Fruit fly (Drosophila melanogaster) whole organism, embryonic: ENCODE results near the gene Cyp303a1.
A peak's percentile ranks its signal among the peaks of the same experiment; 100 is the strongest.

ENCODE experiments used
- ATbp ChIP-seq: fragments of 200-800 bp; sonication (Bioruptor generic); optimal IDR thresholded peaks from 2 replicates; lab custom pipeline; 2017; ENCODE audit warnings: missing biosample characterization, mild to moderate bottlenecking, missing genetic modification characterization, missing genetic modification reagents
- B-H1 ChIP-seq: fragments of 200-800 bp; sonication (Bioruptor generic); IDR thresholded peaks from 3 replicates; pipeline ENCODE4 v1.3.6; 2022; ENCODE audit warnings: missing biosample characterization, missing genetic modification characterization
- Bdp1 ChIP-seq: fragments of 200-800 bp; sonication (Bioruptor generic); optimal IDR thresholded peaks from 3 replicates; lab custom pipeline; 2016; ENCODE audit warnings: missing biosample characterization, missing genetic modification characterization
- BtbVII ChIP-seq: fragments of 200-800 bp; sonication (Bioruptor generic); optimal IDR thresholded peaks from 3 replicates; lab custom pipeline; 2017; ENCODE audit warnings: missing biosample characterization, mild to moderate bottlenecking, missing genetic modification characterization
- CG11695 ChIP-seq: fragments of 200-800 bp; sonication (Bioruptor generic); IDR thresholded peaks from 3 replicates; pipeline ENCODE4 v1.3.6; 2022; ENCODE audit warnings: missing biosample characterization, missing genetic modification characterization
- CG12155 ChIP-seq: fragments of 200-800 bp; sonication (Bioruptor generic); optimal IDR thresholded peaks from 3 replicates; lab custom pipeline; 2016; ENCODE audit warnings: missing biosample characterization, missing genetic modification characterization
- CG12299 ChIP-seq: fragments of 200-800 bp; sonication (Bioruptor generic); optimal IDR thresholded peaks from 2 replicates; lab custom pipeline; 2018; ENCODE audit warnings: missing biosample characterization, mild to moderate bottlenecking, missing genetic modification characterization
- CG12744 ChIP-seq: fragments of 200-800 bp; sonication (Bioruptor generic); optimal IDR thresholded peaks from 2 replicates; lab custom pipeline; 2016; ENCODE audit warnings: missing biosample characterization, missing genetic modification characterization
- CG12769 ChIP-seq: fragments of 200-800 bp; sonication (Bioruptor generic); optimal IDR thresholded peaks from 2 replicates; lab custom pipeline; 2019; ENCODE audit warnings: missing biosample characterization, mild to moderate bottlenecking, missing genetic modification characterization, moderate library complexity
- CG14965 ChIP-seq: fragments of 200-800 bp; sonication (Bioruptor generic); optimal IDR thresholded peaks from 2 replicates; lab custom pipeline; 2016; ENCODE audit warnings: missing biosample characterization, missing genetic modification characterization, borderline replicate concordance
- CG16813 ChIP-seq: fragments of 200-800 bp; sonication (Bioruptor generic); IDR thresholded peaks from 3 replicates; pipeline ENCODE4 v1.3.6; 2022; ENCODE audit warnings: missing biosample characterization, missing genetic modification characterization; ENCODE audit not compliant: partially characterized antibody
- CG17186 ChIP-seq: fragments of 200-800 bp; sonication (Bioruptor generic); optimal IDR thresholded peaks from 3 replicates; lab custom pipeline; 2017; ENCODE audit warnings: missing biosample characterization, missing genetic modification reagents, missing genetic modification characterization
- CG17612 ChIP-seq: fragments of 200-800 bp; sonication (Bioruptor generic); IDR thresholded peaks from 2 replicates; pipeline ENCODE4 v1.3.6; 2022; ENCODE audit warnings: missing biosample characterization, missing genetic modification characterization
- CG1792 ChIP-seq: fragments of 200-800 bp; sonication (Bioruptor generic); optimal IDR thresholded peaks from 2 replicates; lab custom pipeline; 2016; ENCODE audit warnings: missing biosample characterization, missing genetic modification characterization
- CG18599 ChIP-seq: fragments of 200-800 bp; sonication (Bioruptor generic); optimal IDR thresholded peaks from 3 replicates; lab custom pipeline; 2017; ENCODE audit warnings: missing biosample characterization, missing genetic modification characterization, mild to moderate bottlenecking, moderate library complexity, missing genetic modification reagents
- CG2120 ChIP-seq: fragments of 200-800 bp; sonication (Bioruptor generic); optimal IDR thresholded peaks from 3 replicates; lab custom pipeline; 2016; ENCODE audit warnings: missing biosample characterization, missing genetic modification characterization
- CG32772 ChIP-seq: fragments of 200-800 bp; sonication (Bioruptor generic); IDR thresholded peaks from 2 replicates; pipeline ENCODE4 v1.3.6; 2022; ENCODE audit warnings: missing biosample characterization, missing genetic modification characterization
- CG8290 ChIP-seq, 3 experiments: fragments of 200-800 bp; sonication (Bioruptor generic); optimal IDR thresholded peaks; 2 replicates each; lab custom pipeline; 2016 to 2019; ENCODE audit warnings: missing biosample characterization in 3 of 3, missing genetic modification characterization in 3 of 3, mild to moderate bottlenecking in 2 of 3, moderate library complexity in 1 of 3
- CG8359 ChIP-seq: fragments of 200-800 bp; sonication (Bioruptor generic); optimal IDR thresholded peaks from 2 replicates; lab custom pipeline; 2017; ENCODE audit warnings: missing biosample characterization, mild to moderate bottlenecking, missing genetic modification characterization, borderline replicate concordance
- CG8765 ChIP-seq: fragments of 200-800 bp; sonication (Bioruptor generic); IDR thresholded peaks from 2 replicates; pipeline ENCODE4 v1.3.6; 2022; ENCODE audit warnings: missing biosample characterization, missing genetic modification characterization
- Dip3 ChIP-seq: fragments of 200-800 bp; sonication (Bioruptor generic); optimal IDR thresholded peaks from 3 replicates; lab custom pipeline; 2016; ENCODE audit warnings: missing biosample characterization, missing genetic modification characterization
- Dp ChIP-seq: fragments of 200-800 bp; sonication (Bioruptor generic); optimal IDR thresholded peaks from 2 replicates; lab custom pipeline; 2018; ENCODE audit warnings: missing biosample characterization, mild to moderate bottlenecking, missing genetic modification characterization, moderate library complexity
- ERR ChIP-seq: fragments of 200-800 bp; sonication (Bioruptor generic); optimal IDR thresholded peaks from 2 replicates; lab custom pipeline; 2016; ENCODE audit warnings: missing biosample characterization, missing genetic modification characterization
- Eip74EF ChIP-seq, 2 experiments: fragments of 200-800 bp in 1 of 2; fragments of >200 bp in 1 of 2; sonication (Bioruptor generic) in 1 of 2; optimal IDR thresholded peaks; 2 replicates each; lab custom pipeline; 2017 to 2019; ENCODE audit warnings: missing biosample characterization in 2 of 2, missing genetic modification characterization in 2 of 2, mild to moderate bottlenecking in 1 of 2, moderate library complexity in 1 of 2
- Ets97D ChIP-seq: fragments of 200-800 bp; sonication (Bioruptor generic); optimal IDR thresholded peaks from 3 replicates; lab custom pipeline; 2016; ENCODE audit warnings: missing biosample characterization, missing genetic modification characterization
- HHEX ChIP-seq: fragments of 200-800 bp; sonication (Bioruptor generic); optimal IDR thresholded peaks from 3 replicates; lab custom pipeline; 2017; ENCODE audit warnings: missing biosample characterization, mild to moderate bottlenecking, missing genetic modification characterization, missing genetic modification reagents
- HLH54F ChIP-seq: fragments of 200-800 bp; sonication (Bioruptor generic); optimal IDR thresholded peaks from 3 replicates; lab custom pipeline; 2016; ENCODE audit warnings: missing biosample characterization, missing genetic modification characterization
- Hr39 ChIP-seq: fragments of >200 bp; optimal IDR thresholded peaks from 2 replicates; lab custom pipeline; 2017
- Hsf ChIP-seq: fragments of 200-800 bp; sonication (Bioruptor generic); optimal IDR thresholded peaks from 3 replicates; lab custom pipeline; 2016; ENCODE audit warnings: missing biosample characterization, missing genetic modification characterization
- Lhr ChIP-seq: fragments of 200-800 bp; sonication (Bioruptor generic); optimal IDR thresholded peaks from 3 replicates; lab custom pipeline; 2017; ENCODE audit warnings: mild to moderate bottlenecking, missing biosample characterization, missing genetic modification reagents, missing genetic modification characterization
- Mad ChIP-seq: fragments of 200-800 bp; sonication (Bioruptor generic); optimal IDR thresholded peaks from 2 replicates; lab custom pipeline; 2016; ENCODE audit warnings: missing biosample characterization, missing genetic modification characterization
- NC2α ChIP-seq: fragments of 200-800 bp; sonication (Bioruptor generic); optimal IDR thresholded peaks from 2 replicates; lab custom pipeline; 2016; ENCODE audit warnings: missing biosample characterization, missing genetic modification characterization
- Scr ChIP-seq: fragments of 200-800 bp; sonication (Bioruptor generic); IDR thresholded peaks from 2 replicates; pipeline ENCODE4 v1.3.6; 2022; ENCODE audit warnings: missing biosample characterization, missing genetic modification characterization; ENCODE audit not compliant: partially characterized antibody
- Tbp ChIP-seq: fragments of >200 bp; optimal IDR thresholded peaks from 2 replicates; lab custom pipeline; 2018; ENCODE audit warnings: missing biosample characterization, missing genetic modification characterization
- abd-A ChIP-seq: fragments of 200-800 bp; sonication (Bioruptor generic); optimal IDR thresholded peaks from 3 replicates; lab custom pipeline; 2019; ENCODE audit warnings: missing biosample characterization, mild to moderate bottlenecking, missing genetic modification characterization, moderate library complexity
- bbx ChIP-seq: fragments of 200-800 bp; sonication (Bioruptor generic); IDR thresholded peaks from 2 replicates; pipeline ENCODE4 v1.3.6; 2022; ENCODE audit warnings: missing biosample characterization, missing genetic modification characterization; ENCODE audit not compliant: partially characterized antibody
- ci ChIP-seq: fragments of 200-800 bp; sonication (Bioruptor generic); IDR thresholded peaks from 3 replicates; pipeline ENCODE4 v1.3.6; 2022; ENCODE audit warnings: missing biosample characterization, missing genetic modification characterization
- dati ChIP-seq: fragments of 200-800 bp; sonication (Bioruptor generic); IDR thresholded peaks from 2 replicates; pipeline ENCODE4 v1.3.6; 2022; ENCODE audit warnings: missing biosample characterization, missing genetic modification characterization
- dmrt11E ChIP-seq: fragments of 200-800 bp; sonication (Bioruptor generic); optimal IDR thresholded peaks from 3 replicates; lab custom pipeline; 2018; ENCODE audit warnings: missing biosample characterization, mild to moderate bottlenecking, missing genetic modification characterization, moderate library complexity
- en ChIP-seq: fragments of 200-800 bp; sonication (Bioruptor generic); optimal IDR thresholded peaks from 2 replicates; lab custom pipeline; 2016; ENCODE audit warnings: missing biosample characterization, missing genetic modification characterization
- gt ChIP-seq: fragments of 200-800 bp; sonication (Bioruptor generic); IDR thresholded peaks from 2 replicates; pipeline ENCODE4 v1.3.6; 2022; ENCODE audit warnings: missing biosample characterization, missing genetic modification characterization
- knrl ChIP-seq: fragments of 200-800 bp; sonication (Bioruptor generic); IDR thresholded peaks from 3 replicates; pipeline ENCODE4 v1.3.6; 2022; ENCODE audit warnings: missing biosample characterization, missing genetic modification characterization; ENCODE audit not compliant: partially characterized antibody
- otp ChIP-seq: fragments of 200-800 bp; sonication (Bioruptor generic); IDR thresholded peaks from 3 replicates; pipeline ENCODE4, ENCODE4 v1.3.6; 2022; ENCODE audit warnings: missing biosample characterization, missing genetic modification characterization
- slbo ChIP-seq: fragments of 200-800 bp; sonication (Bioruptor generic); IDR thresholded peaks from 2 replicates; pipeline ENCODE4 v1.3.6; 2022; ENCODE audit warnings: missing biosample characterization, missing genetic modification characterization
- slp2 ChIP-seq: fragments of 200-800 bp; sonication (Bioruptor generic); optimal IDR thresholded peaks from 2 replicates; lab custom pipeline; 2016; ENCODE audit warnings: missing biosample characterization, missing genetic modification characterization
- sug ChIP-seq: fragments of 200-800 bp; optimal IDR thresholded peaks from 2 replicates; lab custom pipeline; 2019; ENCODE audit warnings: missing biosample characterization, mild to moderate bottlenecking, missing genetic modification characterization, moderate library complexity
- unc-4 ChIP-seq: fragments of 200-800 bp; sonication (Bioruptor generic); IDR thresholded peaks from 2 replicates; pipeline ENCODE4 v1.3.6; 2022; ENCODE audit warnings: missing biosample characterization, missing genetic modification characterization; ENCODE audit not compliant: partially characterized antibody
- yki ChIP-seq: fragments of >200 bp; optimal IDR thresholded peaks from 3 replicates; lab custom pipeline; 2018
- z ChIP-seq: fragments of 200-800 bp; sonication (Bioruptor generic); IDR thresholded peaks from 3 replicates; pipeline ENCODE4 v1.3.6; 2022; ENCODE audit warnings: missing biosample characterization, missing genetic modification characterization

The Cyp303a1 gene

dm6 chr2L:16269232-16270134 is 24.5 kb upstream of the Cyp303a1 start (continued):
- no peak for TF ChIP-seq CG17612 (GFP tag; lab: Robert Waterston, UW)
- TF ChIP-seq dmrt11E (tag; lab: Kevin White, UChicago): no peak
- TF ChIP-seq CG32772: no peak
- TF ChIP-seq unc-4 (GFP tag; lab: Robert Waterston, UW): no peak
- TF ChIP-seq CG11695 (GFP tag; lab: Robert Waterston, UW): no peak
- TF ChIP-seq knrl (GFP tag; lab: Robert Waterston, UW): no peak
- peak; percentile 90 for TF ChIP-seq ATbp (GFP tag; lab: Kevin White, UChicago)
- TF ChIP-seq CG2120 (GFP tag; lab: Kevin White, UChicago): no peak
- peak; percentile 43 for TF ChIP-seq ERR (GFP tag; lab: Kevin White, UChicago)
- TF ChIP-seq Bdp1 (GFP tag; lab: Kevin White, UChicago): no peak
- no peak for TF ChIP-seq dati
- TF ChIP-seq gt (GFP tag; lab: Robert Waterston, UW): no peak
- TF ChIP-seq Scr (GFP tag; lab: Robert Waterston, UW): no peak
- TF ChIP-seq Ets97D: peak; percentile 98
- peak; percentile 47 for TF ChIP-seq CG8359
- peak; percentile 32 for TF ChIP-seq CG17186 (GFP tag; lab: Kevin White, UChicago)
- no peak for TF ChIP-seq slp2 (GFP tag; lab: Kevin White, UChicago)
- TF ChIP-seq en (GFP tag; lab: Kevin White, UChicago): peak; percentile 45
- TF ChIP-seq CG14965 (GFP tag; lab: Kevin White, UChicago): peak; percentile 17
- peak; percentile 27 for TF ChIP-seq NC2α (GFP tag; lab: Kevin White, UChicago)
- TF ChIP-seq CG18599 (GFP tag; lab: Kevin White, UChicago): peak; percentile 90
- TF ChIP-seq B-H1: no peak
- TF ChIP-seq ci (GFP tag; lab: Robert Waterston, UW): no peak
- peak; percentile 96 for TF ChIP-seq BtbVII (GFP tag; lab: Kevin White, UChicago)
- TF ChIP-seq CG12155: no peak
- no peak for TF ChIP-seq CG12744 (GFP tag; lab: Kevin White, UChicago)
- peak; percentile 24 for TF ChIP-seq Dp (GFP tag; lab: Kevin White, UChicago)
- peak; percentile 42 for TF ChIP-seq CG8290 (GFP tag; optimal IDR thresholded peaks at IDR 0.05; lab: Kevin White, UChicago)
- TF ChIP-seq CG8290 (tag; optimal IDR thresholded peaks at IDR 0.05; lab: Kevin White, UChicago): peak; percentile 71 to 78
- TF ChIP-seq z (GFP tag; lab: Robert Waterston, UW): no peak
- TF ChIP-seq Hr39 (lab: Kevin White, UChicago): no peak
- TF ChIP-seq Mad: peak; percentile 19
- TF ChIP-seq abd-A (tag; lab: Kevin White, UChicago): peak; percentile 94
- TF ChIP-seq Lhr (GFP tag; lab: Kevin White, UChicago): peak; percentile 13
- TF ChIP-seq CG1792 (GFP tag; lab: Kevin White, UChicago): no peak
- no peak for TF ChIP-seq Tbp (GFP tag; lab: Kevin White, UChicago)
- TF ChIP-seq bbx: no peak
- TF ChIP-seq Dip3 (GFP tag; lab: Kevin White, UChicago): no peak
- no peak for TF ChIP-seq HLH54F (GFP tag; lab: Kevin White, UChicago)
- peak; percentile 93 for TF ChIP-seq HHEX (GFP tag; lab: Kevin White, UChicago)
- peak; percentile 98 for TF ChIP-seq CG12769 (tag; lab: Kevin White, UChicago)
- TF ChIP-seq yki (lab: Kevin White, UChicago): peak; percentile 46
- TF ChIP-seq CG16813 (GFP tag; lab: Robert Waterston, UW): no peak
- TF ChIP-seq otp (GFP tag; lab: Robert Waterston, UW): no peak
- TF ChIP-seq Eip74EF (GFP tag; optimal IDR thresholded peaks at IDR 0.05; lab: Kevin White, UChicago): peak in 1 of 2 experiments; percentile 79
- no peak for TF ChIP-seq Hsf
- TF ChIP-seq CG12299 (tag; lab: Kevin White, UChicago): peak; percentile 89
- TF ChIP-seq slbo (GFP tag; lab: Robert Waterston, UW): no peak
- peak; percentile 78 for TF ChIP-seq sug (tag; lab: Kevin White, UChicago)
- no peak for TF ChIP-seq CG8765 (GFP tag; lab: Robert Waterston, UW)
